Fruit fly (Drosophila melanogaster) whole organism, embryonic: Measurements from ENCODE around the gene CG32055.

ENCODE experiments used
- Atf3 ChIP-seq: fragments of 200-800 bp; sonication (Bioruptor generic); optimal IDR thresholded peaks from 3 replicates; lab custom pipeline; 2016; ENCODE audit warnings: missing biosample characterization, missing genetic modification characterization
- CG11504 ChIP-seq: fragments of 200-800 bp; sonication (Bioruptor generic); optimal IDR thresholded peaks from 3 replicates; lab custom pipeline; 2019; ENCODE audit warnings: missing biosample characterization, mild to moderate bottlenecking, missing genetic modification characterization, moderate library complexity
- CG14860 ChIP-seq: fragments of 200-800 bp; sonication (Bioruptor generic); IDR thresholded peaks from 3 replicates; pipeline ENCODE4 v1.3.6; 2022; ENCODE audit warnings: missing biosample characterization, missing genetic modification characterization; ENCODE audit not compliant: partially characterized antibody
- CG15696 ChIP-seq: fragments of 200-800 bp; sonication (Bioruptor generic); optimal IDR thresholded peaks from 2 replicates; lab custom pipeline; 2019; ENCODE audit warnings: missing biosample characterization, mild to moderate bottlenecking, missing genetic modification characterization, moderate library complexity
- CG1647 ChIP-seq: fragments of 200-800 bp; sonication (Bioruptor generic); optimal IDR thresholded peaks from 3 replicates; lab custom pipeline; 2016; ENCODE audit warnings: missing biosample characterization, missing genetic modification characterization
- CG17568 ChIP-seq: fragments of 200-800 bp; sonication (Bioruptor generic); optimal IDR thresholded peaks from 2 replicates; lab custom pipeline; 2018; ENCODE audit warnings: missing biosample characterization, mild to moderate bottlenecking, missing genetic modification characterization, moderate library complexity
- CG17912 ChIP-seq: fragments of 200-800 bp; sonication (Bioruptor generic); optimal IDR thresholded peaks from 2 replicates; lab custom pipeline; 2018; ENCODE audit warnings: missing biosample characterization, mild to moderate bottlenecking, missing genetic modification characterization
- CG18262 ChIP-seq: fragments of 200-800 bp; optimal IDR thresholded peaks from 3 replicates; lab custom pipeline; 2019; ENCODE audit warnings: missing biosample characterization, mild to moderate bottlenecking, missing genetic modification characterization, moderate library complexity
- CG18599 ChIP-seq: fragments of 200-800 bp; sonication (Bioruptor generic); optimal IDR thresholded peaks from 3 replicates; lab custom pipeline; 2017; ENCODE audit warnings: missing biosample characterization, missing genetic modification characterization, mild to moderate bottlenecking, moderate library complexity, missing genetic modification reagents
- CG18619 ChIP-seq: fragments of 200-800 bp; sonication (Bioruptor generic); optimal IDR thresholded peaks from 3 replicates; lab custom pipeline; 2017; ENCODE audit warnings: missing biosample characterization, mild to moderate bottlenecking, missing genetic modification characterization
- CG2678 ChIP-seq: fragments of 200-800 bp; sonication (Bioruptor generic); optimal IDR thresholded peaks from 3 replicates; lab custom pipeline; 2019; ENCODE audit warnings: missing biosample characterization, mild to moderate bottlenecking, missing genetic modification characterization, moderate library complexity
- CG31224 ChIP-seq: fragments of 200-800 bp; sonication (Bioruptor generic); IDR thresholded peaks from 2 replicates; pipeline ENCODE4 v1.3.6; 2022; ENCODE audit warnings: missing biosample characterization, missing genetic modification characterization
- CG34376 ChIP-seq: fragments of 200-800 bp; sonication (Bioruptor generic); optimal IDR thresholded peaks from 2 replicates; lab custom pipeline; 2018; ENCODE audit warnings: missing biosample characterization, mild to moderate bottlenecking, missing genetic modification characterization
- CG3847 ChIP-seq: fragments of 200-800 bp; sonication (Bioruptor generic); IDR thresholded peaks from 2 replicates; pipeline ENCODE4 v1.3.6; 2022; ENCODE audit warnings: missing biosample characterization, missing genetic modification characterization
- CG4707 ChIP-seq: fragments of 200-800 bp; sonication (Bioruptor generic); optimal IDR thresholded peaks from 2 replicates; lab custom pipeline; 2018; ENCODE audit warnings: missing biosample characterization, mild to moderate bottlenecking, missing genetic modification characterization, moderate library complexity
- CG7372 ChIP-seq: fragments of 200-800 bp; sonication (Bioruptor generic); IDR thresholded peaks from 2 replicates; pipeline ENCODE4 v1.3.6; 2022; ENCODE audit warnings: missing biosample characterization, missing genetic modification characterization
- CG7839 ChIP-seq: fragments of 200-800 bp; sonication (Bioruptor generic); optimal IDR thresholded peaks from 3 replicates; lab custom pipeline; 2018; ENCODE audit warnings: missing biosample characterization, mild to moderate bottlenecking, missing genetic modification characterization, moderate library complexity
- CG8359 ChIP-seq: fragments of 200-800 bp; sonication (Bioruptor generic); optimal IDR thresholded peaks from 2 replicates; lab custom pipeline; 2017; ENCODE audit warnings: missing biosample characterization, mild to moderate bottlenecking, missing genetic modification characterization, borderline replicate concordance
- CG8388 ChIP-seq: fragments of 200-800 bp; sonication (Bioruptor generic); optimal IDR thresholded peaks from 2 replicates; lab custom pipeline; 2019; ENCODE audit warnings: missing biosample characterization, mild to moderate bottlenecking, missing genetic modification characterization, moderate library complexity
- CG8765 ChIP-seq: fragments of 200-800 bp; sonication (Bioruptor generic); IDR thresholded peaks from 2 replicates; pipeline ENCODE4 v1.3.6; 2022; ENCODE audit warnings: missing biosample characterization, missing genetic modification characterization
- CG8924 ChIP-seq: fragments of 200-800 bp; optimal IDR thresholded peaks from 3 replicates; lab custom pipeline; 2019; ENCODE audit warnings: missing biosample characterization, mild to moderate bottlenecking, missing genetic modification characterization, moderate library complexity
- CrebB ChIP-seq: fragments of 200-800 bp; sonication (Bioruptor generic); optimal IDR thresholded peaks from 3 replicates; lab custom pipeline; 2018; ENCODE audit warnings: missing biosample characterization, mild to moderate bottlenecking, missing genetic modification characterization
- Dll ChIP-seq: fragments of 200-800 bp; sonication (Bioruptor generic); IDR thresholded peaks from 4 replicates; pipeline ENCODE4 v1.3.6; 2022; ENCODE audit warnings: missing biosample characterization, missing genetic modification characterization; ENCODE audit not compliant: partially characterized antibody
- Eip74EF ChIP-seq, 2 experiments: fragments of 200-800 bp in 1 of 2; fragments of >200 bp in 1 of 2; sonication (Bioruptor generic) in 1 of 2; optimal IDR thresholded peaks; 2 replicates each; lab custom pipeline; 2017 to 2019; ENCODE audit warnings: missing biosample characterization in 2 of 2, missing genetic modification characterization in 2 of 2, mild to moderate bottlenecking in 1 of 2, moderate library complexity in 1 of 2
- NfI ChIP-seq: fragments of 200-800 bp; sonication (Bioruptor generic); optimal IDR thresholded peaks from 3 replicates; lab custom pipeline; 2018; ENCODE audit warnings: missing biosample characterization, mild to moderate bottlenecking, missing genetic modification characterization, moderate library complexity
- Poxn ChIP-seq: fragments of 200-800 bp; sonication (Bioruptor generic); IDR thresholded peaks from 2 replicates; pipeline ENCODE4 v1.3.6; 2022; ENCODE audit warnings: missing biosample characterization, missing genetic modification characterization
- Rx ChIP-seq: fragments of 200-800 bp; sonication (Bioruptor generic); IDR thresholded peaks from 2 replicates; pipeline ENCODE4 v1.3.6; 2022; ENCODE audit warnings: missing biosample characterization, missing genetic modification characterization
- Sox102F ChIP-seq: fragments of 200-800 bp; sonication (Bioruptor generic); optimal IDR thresholded peaks from 2 replicates; lab custom pipeline; 2018; ENCODE audit warnings: missing biosample characterization, mild to moderate bottlenecking, missing genetic modification characterization, moderate library complexity
- Tbp ChIP-seq: fragments of >200 bp; optimal IDR thresholded peaks from 2 replicates; lab custom pipeline; 2018; ENCODE audit warnings: missing biosample characterization, missing genetic modification characterization
- ci ChIP-seq: fragments of 200-800 bp; sonication (Bioruptor generic); IDR thresholded peaks from 3 replicates; pipeline ENCODE4 v1.3.6; 2022; ENCODE audit warnings: missing biosample characterization, missing genetic modification characterization
- jumu ChIP-seq: fragments of 200-800 bp; sonication (Bioruptor generic); optimal IDR thresholded peaks from 3 replicates; lab custom pipeline; 2016; ENCODE audit warnings: missing biosample characterization, missing genetic modification characterization
- nom ChIP-seq: fragments of 200-800 bp; sonication (Bioruptor generic); optimal IDR thresholded peaks from 2 replicates; lab custom pipeline; 2017; ENCODE audit warnings: missing biosample characterization, missing genetic modification characterization, mild to moderate bottlenecking, moderate library complexity, missing genetic modification reagents
- otp ChIP-seq: fragments of 200-800 bp; sonication (Bioruptor generic); IDR thresholded peaks from 3 replicates; pipeline ENCODE4, ENCODE4 v1.3.6; 2022; ENCODE audit warnings: missing biosample characterization, missing genetic modification characterization
- pan ChIP-seq, 4 experiments: fragments of >200 bp in 3 of 4; fragments of 200-800 bp in 1 of 4; sonication (Bioruptor generic) in 1 of 4; optimal IDR thresholded peaks in 3 of 4; IDR thresholded peaks in 1 of 4; 2 replicates each; pipeline versions ENCODE4 v1.3.6 to Lab custom; 2017 to 2022; ENCODE audit warnings: missing biosample characterization in 2 of 4, missing genetic modification characterization in 2 of 4, mixed read lengths in 1 of 4
- scrt ChIP-seq: fragments of 200-800 bp; sonication (Bioruptor generic); optimal IDR thresholded peaks from 2 replicates; lab custom pipeline; 2018; ENCODE audit warnings: missing biosample characterization, mild to moderate bottlenecking, missing genetic modification characterization, moderate library complexity
- sens ChIP-seq: fragments of 200-800 bp; sonication (Bioruptor generic); peaks from one replicate; lab custom pipeline; 2016; ENCODE audit warnings: missing biosample characterization, missing genetic modification characterization
- toy ChIP-seq: fragments of 200-800 bp; sonication (Bioruptor generic); IDR thresholded peaks from 2 replicates; pipeline ENCODE4 v1.3.6; 2022; ENCODE audit warnings: missing biosample characterization, missing genetic modification characterization

Gene CG32055

DNA sequence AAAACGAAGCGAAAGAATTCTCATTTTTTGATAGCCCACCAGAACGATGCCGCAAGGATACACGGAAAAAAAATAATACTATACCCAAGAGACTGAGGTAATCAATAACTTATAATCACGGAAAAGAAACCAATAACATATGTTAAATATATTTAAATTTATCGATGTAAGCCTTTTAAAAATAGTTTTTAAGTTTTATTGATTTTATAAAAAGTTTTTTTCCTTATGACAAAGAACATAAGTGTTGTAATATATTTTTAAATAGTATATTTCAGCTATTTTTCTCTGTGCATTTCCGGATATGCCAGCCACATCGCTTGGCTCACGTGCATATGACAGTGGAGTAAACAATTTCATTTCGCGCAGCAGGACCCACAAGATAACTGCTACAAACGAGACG is 42.9 kb upstream of the CG32055 start (continued):
- peak; percentile 20 for TF ChIP-seq CG8924 (tag; lab: Kevin White, UChicago)
- TF ChIP-seq CG7839 (tag; lab: Kevin White, UChicago), result peak; percentile 34
- no peak for TF ChIP-seq CG8765 (GFP tag; lab: Robert Waterston, UW)
- TF ChIP-seq CG2678, result peak; percentile 46
- TF ChIP-seq CG18599 (GFP tag; lab: Kevin White, UChicago), result peak; percentile 17
- no peak for TF ChIP-seq CG7372 (GFP tag; lab: Robert Waterston, UW)
- TF ChIP-seq CrebB (tag; lab: Kevin White, UChicago), result no peak
- TF ChIP-seq CG8388, result no peak
- TF ChIP-seq jumu (GFP tag; lab: Kevin White, UChicago), result no peak
- peak; percentile 10 for TF ChIP-seq CG18262
- no peak for TF ChIP-seq sens (GFP tag; lab: Kevin White, UChicago)
- TF ChIP-seq Sox102F (GFP tag; lab: Kevin White, UChicago), result peak; percentile 24
- no peak for TF ChIP-seq CG14860
- TF ChIP-seq CG17912 (GFP tag; lab: Kevin White, UChicago), result no peak
- TF ChIP-seq scrt (GFP tag; lab: Kevin White, UChicago), result no peak
- no peak for TF ChIP-seq NfI (GFP tag; lab: Kevin White, UChicago)
- no peak for TF ChIP-seq otp (GFP tag; lab: Robert Waterston, UW)
- TF ChIP-seq CG18619 (GFP tag; lab: Kevin White, UChicago), result no peak
- peak; percentile 45 for TF ChIP-seq CG11504 (tag; lab: Kevin White, UChicago)

DNA sequence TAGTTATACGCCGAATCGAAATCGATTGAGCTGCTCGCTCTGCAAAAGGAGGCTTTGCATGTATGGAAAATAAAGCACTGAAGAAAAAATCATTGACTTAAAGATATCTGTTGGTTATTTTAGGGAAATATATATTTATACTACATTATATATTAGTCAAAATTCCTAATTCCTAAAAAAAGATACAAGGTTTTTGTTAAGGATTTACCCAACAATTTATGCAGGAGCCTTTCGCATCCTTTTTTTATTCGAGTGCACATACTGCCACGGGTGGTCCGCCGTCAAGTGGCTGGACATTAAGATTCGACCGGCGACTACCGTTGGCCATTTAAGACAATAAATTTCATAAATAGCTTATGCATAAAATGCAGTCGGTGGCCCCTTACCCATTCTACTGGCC is 41.3 kb upstream of the CG32055 start:
- TF ChIP-seq CG34376 (no peak), Tbp (GFP tag; lab: Kevin White, UChicago) (no peak), CG8359 (GFP tag; lab: Kevin White, UChicago) (no peak), Atf3 (GFP tag; lab: Kevin White, UChicago) (no peak), Poxn (GFP tag; lab: Robert Waterston, UW) (no peak), jumu (GFP tag; lab: Kevin White, UChicago) (no peak), CG17568 (GFP tag; lab: Kevin White, UChicago) (no peak), CG1647 (GFP tag; lab: Kevin White, UChicago) (no peak), Rx (GFP tag; lab: Robert Waterston, UW) (no peak), toy (GFP tag; lab: Robert Waterston, UW) (no peak), CG3847 (GFP tag; lab: Robert Waterston, UW) (no peak), Eip74EF (GFP tag; optimal IDR thresholded peaks at IDR 0.05; lab: Kevin White, UChicago) (no peak), pan (optimal IDR thresholded peaks at IDR 0.05; lab: Kevin White, UChicago) (no peak), pan (GFP tag; optimal IDR thresholded peaks at IDR 0.05 in 1 of 2, IDR thresholded peaks at IDR 0.05 in 1 of 2) (no peak), CG4707 (GFP tag; lab: Kevin White, UChicago) (no peak)

DNA sequence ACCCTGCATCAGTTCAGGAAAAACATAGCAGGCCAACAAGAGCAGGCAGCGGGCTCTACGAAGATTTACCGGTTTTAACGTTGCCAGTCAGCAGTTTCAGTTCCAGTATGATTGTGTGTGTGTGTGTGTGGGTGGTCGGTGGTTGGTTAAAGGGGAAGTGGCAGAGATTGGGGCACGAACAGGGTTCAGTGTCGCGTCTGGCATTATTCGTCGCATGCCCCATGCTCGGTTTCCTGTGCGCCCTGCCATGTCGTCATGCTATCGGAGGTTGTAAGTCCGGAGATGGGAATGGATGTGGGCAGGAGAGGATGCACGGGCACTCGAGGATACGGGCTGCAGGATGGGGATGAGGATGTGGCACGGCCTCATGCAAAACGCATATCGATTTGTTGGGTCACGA is 38.8 kb upstream of the CG32055 start:
- TF ChIP-seq CG15696 (tag; lab: Kevin White, UChicago), result no peak
- peak; percentile 68 for TF ChIP-seq CG31224 (GFP tag; lab: Robert Waterston, UW)
- TF ChIP-seq Dll (GFP tag; lab: Robert Waterston, UW), result no peak
- 0 out of 3 replicates have a peak, but pooled peaks have one; percentile 17 for TF ChIP-seq ci (GFP tag; lab: Robert Waterston, UW)
- TF ChIP-seq nom (GFP tag; lab: Kevin White, UChicago), result peak; percentile 4
